Worm (Caenorhabditis elegans) whole organism, L3 larva: ENCODE data around the gene srsx-1.

Experiments
- ama-1 ChIP-seq: fragments of 150-350 bp; optimal IDR thresholded peaks from 2 replicates; lab custom pipeline; 2018
- jun-1 ChIP-seq: fragments of 150-350 bp; optimal IDR thresholded peaks from 2 replicates; lab custom pipeline; 2014; ENCODE audit warnings: missing biosample characterization, missing genetic modification reagents, missing genetic modification characterization
- lin-39 ChIP-seq: fragments of 150-350 bp; optimal IDR thresholded peaks from 2 replicates; lab custom pipeline; 2018; ENCODE audit warnings: missing biosample characterization, missing genetic modification reagents, missing genetic modification characterization
- nhr-11 ChIP-seq: fragments of 150-350 bp; optimal IDR thresholded peaks from 2 replicates; lab custom pipeline; 2014; ENCODE audit warnings: missing biosample characterization, missing genetic modification characterization
- nhr-23 ChIP-seq: fragments of 150-350 bp; optimal IDR thresholded peaks from 2 replicates; lab custom pipeline; 2014; ENCODE audit warnings: missing biosample characterization, missing genetic modification reagents, missing genetic modification characterization
- nhr-77 ChIP-seq: fragments of 150-350 bp; optimal IDR thresholded peaks from 2 replicates; lab custom pipeline; 2014; ENCODE audit warnings: missing biosample characterization, missing genetic modification characterization
- pha-4 ChIP-seq: fragments of 150-350 bp; optimal IDR thresholded peaks from 2 replicates; lab custom pipeline; 2014; ENCODE audit warnings: missing biosample characterization, missing genetic modification reagents, missing genetic modification characterization
- tbx-2 ChIP-seq: sonication (generic microtip); optimal IDR thresholded peaks from 2 replicates; lab custom pipeline; 2016; ENCODE audit warnings: mild to moderate bottlenecking, missing genetic modification characterization, missing compliant biosample characterization
- unc-62 ChIP-seq: fragments of 150-350 bp; sonication (generic microtip); optimal IDR thresholded peaks from 4 replicates; lab custom pipeline; 2014; ENCODE audit warnings: missing biosample characterization, missing genetic modification reagents, missing genetic modification characterization

- TF ChIP-seq pha-4 (tag; lab: Kevin White, UChicago) (no peak), nhr-11 (tag; lab: Kevin White, UChicago) (no peak), nhr-77 (tag; lab: Kevin White, UChicago) (no peak), lin-39 (tag; lab: Kevin White, UChicago) (no peak), nhr-23 (tag; lab: Kevin White, UChicago) (no peak), ama-1 (no peak), unc-62 (GFP tag; lab: Kevin White, UChicago) (no peak), jun-1 (tag; lab: Kevin White, UChicago) (no peak), tbx-2 (tag; lab: Kevin White, UChicago) (no peak)
Observed at ce11 chrV:17154944-17155343, 22.9 kb downstream of the srsx-1 start.
